Fruit fly (Drosophila melanogaster) whole organism, pupa: ENCODE results near the gene CG3164.

Experiments used
- CG10348 ChIP-seq: fragments of 200-800 bp; sonication (Bioruptor generic); IDR thresholded peaks from 2 replicates; pipeline ENCODE4 v1.3.6; 2022; ENCODE audit warnings: missing biosample characterization, missing genetic modification characterization
- CG12605 ChIP-seq: fragments of 200-800 bp; sonication (Bioruptor generic); IDR thresholded peaks from 2 replicates; pipeline ENCODE4 v1.3.6; 2022; ENCODE audit warnings: missing biosample characterization, missing genetic modification characterization
- CG13204 ChIP-seq: fragments of 200-800 bp; sonication (Bioruptor generic); optimal IDR thresholded peaks from 2 replicates; lab custom pipeline; 2018; ENCODE audit warnings: missing biosample characterization, mild to moderate bottlenecking, missing genetic modification characterization, moderate library complexity
- CG14655 ChIP-seq: fragments of 200-800 bp; sonication (Bioruptor generic); optimal IDR thresholded peaks from 3 replicates; lab custom pipeline; 2017; ENCODE audit warnings: mild to moderate bottlenecking, missing biosample characterization, missing genetic modification reagents, missing genetic modification characterization
- CG15710 ChIP-seq: fragments of 200-800 bp; sonication (Bioruptor generic); optimal IDR thresholded peaks from 2 replicates; lab custom pipeline; 2018; ENCODE audit warnings: missing biosample characterization, mild to moderate bottlenecking, missing genetic modification characterization, moderate library complexity
- CG17806 ChIP-seq: fragments of 200-800 bp; sonication (Bioruptor generic); optimal IDR thresholded peaks from 2 replicates; lab custom pipeline; 2018; ENCODE audit warnings: missing biosample characterization, mild to moderate bottlenecking, missing genetic modification characterization, moderate library complexity
- CG32121 ChIP-seq: fragments of 200-800 bp; sonication (Bioruptor generic); IDR thresholded peaks from 2 replicates; pipeline ENCODE4 v1.3.6; 2022; ENCODE audit warnings: missing biosample characterization, missing genetic modification characterization
- CG34367 ChIP-seq: fragments of 200-800 bp; sonication (Bioruptor generic); optimal IDR thresholded peaks from 2 replicates; lab custom pipeline; 2018; ENCODE audit warnings: missing biosample characterization, mild to moderate bottlenecking, missing genetic modification characterization
- CG4496 ChIP-seq: fragments of 200-800 bp; sonication (Bioruptor generic); IDR thresholded peaks from 3 replicates; pipeline ENCODE4 v1.3.6; 2022; ENCODE audit warnings: missing biosample characterization, missing genetic modification characterization
- CG8159 ChIP-seq: fragments of 200-800 bp; sonication (Bioruptor generic); optimal IDR thresholded peaks from 3 replicates; lab custom pipeline; 2018; ENCODE audit warnings: missing biosample characterization, mild to moderate bottlenecking, missing genetic modification characterization, moderate library complexity
- CG8301 ChIP-seq: fragments of 200-800 bp; sonication (Bioruptor generic); optimal IDR thresholded peaks from 2 replicates; lab custom pipeline; 2018; ENCODE audit warnings: missing biosample characterization, mild to moderate bottlenecking, missing genetic modification characterization
- CG9948 ChIP-seq: fragments of 200-800 bp; sonication (Bioruptor generic); optimal IDR thresholded peaks from 2 replicates; lab custom pipeline; 2018; ENCODE audit warnings: missing biosample characterization, mild to moderate bottlenecking, missing genetic modification characterization, moderate library complexity
- D1 ChIP-seq: fragments of 200-800 bp; sonication (Bioruptor generic); optimal IDR thresholded peaks from 2 replicates; lab custom pipeline; 2018; ENCODE audit warnings: missing biosample characterization, mild to moderate bottlenecking, missing genetic modification characterization, moderate library complexity
- EcR ChIP-seq: fragments of 200-800 bp; sonication (Bioruptor generic); optimal IDR thresholded peaks from 3 replicates; lab custom pipeline; 2019; ENCODE audit warnings: missing biosample characterization, missing genetic modification characterization, mild to moderate bottlenecking, moderate library complexity, missing genetic modification reagents
- Ets98B ChIP-seq: fragments of 200-800 bp; sonication (Bioruptor generic); IDR thresholded peaks from 2 replicates; pipeline ENCODE4 v1.3.6; 2022; ENCODE audit warnings: missing biosample characterization, missing genetic modification characterization
- Pif1A ChIP-seq: fragments of 200-800 bp; sonication (Bioruptor generic); optimal IDR thresholded peaks from 3 replicates; lab custom pipeline; 2016; ENCODE audit warnings: missing biosample characterization, missing genetic modification characterization
- Pif1B ChIP-seq: fragments of 200-800 bp; sonication (Bioruptor generic); optimal IDR thresholded peaks from 3 replicates; lab custom pipeline; 2016; ENCODE audit warnings: missing biosample characterization, missing genetic modification characterization
- Snoo ChIP-seq: fragments of 200-800 bp; sonication (Bioruptor generic); optimal IDR thresholded peaks from 3 replicates; lab custom pipeline; 2017; ENCODE audit warnings: missing biosample characterization, mild to moderate bottlenecking, missing genetic modification characterization, inconsistent platforms
- fd96Ca ChIP-seq: fragments of 200-800 bp; sonication (Bioruptor generic); IDR thresholded peaks from 3 replicates; pipeline ENCODE4 v1.3.6; 2022; ENCODE audit warnings: missing biosample characterization, missing genetic modification characterization
- gl ChIP-seq: fragments of 200-800 bp; sonication (Bioruptor generic); optimal IDR thresholded peaks from 2 replicates; lab custom pipeline; 2018; ENCODE audit warnings: missing biosample characterization, mild to moderate bottlenecking, missing genetic modification characterization
- rn ChIP-seq: fragments of 200-800 bp; sonication (Bioruptor generic); IDR thresholded peaks from 2 replicates; pipeline ENCODE4 v1.3.6; 2022; ENCODE audit warnings: missing biosample characterization, missing genetic modification characterization

The CG3164 gene

dm6 chr2L:94096-94495, 36.5 kb downstream of the CG3164 start:
- peak; percentile 20; the same call in 1 of the 2 replicates for TF ChIP-seq CG32121 (GFP tag; lab: Robert Waterston, UW)
- no peak for TF ChIP-seq CG13204 (GFP tag; lab: Kevin White, UChicago)
- TF ChIP-seq Ets98B (GFP tag; lab: Robert Waterston, UW) = no peak; the same call in 1 of the 2 replicates

DNA sequence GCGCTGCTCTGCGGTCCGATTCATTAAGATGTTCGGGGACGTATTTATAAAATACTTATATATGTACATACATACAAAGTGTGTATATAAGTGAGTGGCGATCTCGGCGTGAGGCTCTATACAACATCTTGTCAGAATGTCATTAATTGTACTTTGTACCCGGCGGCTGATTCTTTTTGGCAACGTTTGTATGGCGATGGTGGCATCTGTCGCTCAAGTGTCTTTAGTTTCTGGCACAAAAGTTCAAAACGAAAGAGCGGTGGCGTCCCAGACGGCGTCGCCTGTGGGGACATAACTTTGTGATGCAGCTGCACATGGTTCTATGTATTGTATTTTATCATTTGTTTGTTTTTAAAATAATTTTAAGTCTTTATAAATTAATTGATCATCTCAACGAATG, 37.6 kb downstream of the CG3164 start:
- TF ChIP-seq fd96Ca (GFP tag; lab: Robert Waterston, UW) (0 out of 3 replicates have a peak, but pooled peaks have one; percentile 27), CG4496 (GFP tag; lab: Robert Waterston, UW) (no peak), Ets98B (GFP tag; lab: Robert Waterston, UW) (peak; percentile 54; the same call in 1 of the 2 replicates)
- TF ChIP-seq, all 21 proteins: peak for 2

- TF ChIP-seq CG8301 (tag; lab: Kevin White, UChicago) (peak; percentile 86), CG15710 (tag; lab: Kevin White, UChicago) (peak; percentile 90), Snoo (tag; lab: Kevin White, UChicago) (peak; percentile 71), CG4496 (GFP tag; lab: Robert Waterston, UW) (peak; percentile 80), CG12605 (GFP tag; lab: Robert Waterston, UW) (no peak), Pif1B (GFP tag; lab: Kevin White, UChicago) (peak; percentile 87), EcR (GFP tag; lab: Kevin White, UChicago) (peak; percentile 44), CG14655 (GFP tag; lab: Kevin White, UChicago) (peak; percentile 90), gl (tag; lab: Kevin White, UChicago) (peak; percentile 82), Ets98B (GFP tag; lab: Robert Waterston, UW) (peak; percentile 43; the same call in 1 of the 2 replicates), CG34367 (peak; percentile 87), Pif1A (GFP tag; lab: Kevin White, UChicago) (peak; percentile 81), CG10348 (no peak), CG8159 (peak; percentile 87), CG13204 (GFP tag; lab: Kevin White, UChicago) (no peak), CG17806 (peak; percentile 87), fd96Ca (GFP tag; lab: Robert Waterston, UW) (no peak; the same call in 2 of the 3 replicates), rn (GFP tag; lab: Robert Waterston, UW) (no peak), D1 (tag; lab: Kevin White, UChicago) (peak; percentile 57), CG32121 (GFP tag; lab: Robert Waterston, UW) (no peak), CG9948 (tag; lab: Kevin White, UChicago) (peak; percentile 78)
Measured at dm6 chr2L:91830-92229, 38.8 kb downstream of the CG3164 start.

- no peak for TF ChIP-seq EcR (GFP tag; lab: Kevin White, UChicago)
- TF ChIP-seq CG32121 (GFP tag; lab: Robert Waterston, UW) = no peak
- no peak for TF ChIP-seq rn (GFP tag; lab: Robert Waterston, UW)
- TF ChIP-seq fd96Ca (GFP tag; lab: Robert Waterston, UW) = no peak
- TF ChIP-seq D1 (tag; lab: Kevin White, UChicago) = no peak
- TF ChIP-seq CG9948 (tag; lab: Kevin White, UChicago) = no peak
- no peak for TF ChIP-seq CG13204 (GFP tag; lab: Kevin White, UChicago)
- TF ChIP-seq CG17806 = no peak
- TF ChIP-seq CG12605 (GFP tag; lab: Robert Waterston, UW) = no peak
- TF ChIP-seq Snoo (tag; lab: Kevin White, UChicago) = no peak
- TF ChIP-seq Pif1B (GFP tag; lab: Kevin White, UChicago) = no peak
- no peak for TF ChIP-seq Pif1A (GFP tag; lab: Kevin White, UChicago)
Measured at dm6 chr2L:91333-91732, 39.3 kb downstream of the CG3164 start.

- TF ChIP-seq CG9948 (tag; lab: Kevin White, UChicago) = no peak
- no peak for TF ChIP-seq CG4496 (GFP tag; lab: Robert Waterston, UW)
- TF ChIP-seq fd96Ca (GFP tag; lab: Robert Waterston, UW) = no peak
- no peak for TF ChIP-seq CG8301 (tag; lab: Kevin White, UChicago)
- TF ChIP-seq CG12605 (GFP tag; lab: Robert Waterston, UW) = no peak
- no peak for TF ChIP-seq CG8159
- TF ChIP-seq D1 (tag; lab: Kevin White, UChicago) = no peak
- no peak for TF ChIP-seq CG34367
- no peak for TF ChIP-seq CG17806
- TF ChIP-seq Ets98B (GFP tag; lab: Robert Waterston, UW) = no peak
- no peak for TF ChIP-seq CG13204 (GFP tag; lab: Kevin White, UChicago)
- no peak for TF ChIP-seq CG14655 (GFP tag; lab: Kevin White, UChicago)
- no peak for TF ChIP-seq Pif1B (GFP tag; lab: Kevin White, UChicago)
- TF ChIP-seq Pif1A (GFP tag; lab: Kevin White, UChicago) = no peak
- no peak for TF ChIP-seq CG10348
- TF ChIP-seq rn (GFP tag; lab: Robert Waterston, UW) = no peak
- TF ChIP-seq Snoo (tag; lab: Kevin White, UChicago) = no peak
- TF ChIP-seq gl (tag; lab: Kevin White, UChicago) = no peak
- TF ChIP-seq CG32121 (GFP tag; lab: Robert Waterston, UW) = no peak
- TF ChIP-seq, all 21 proteins: peak for 0
Measured at dm6 chr2L:90081-90480, 40.5 kb downstream of the CG3164 start.

- no peak for TF ChIP-seq D1 (tag; lab: Kevin White, UChicago)
- no peak for TF ChIP-seq CG13204 (GFP tag; lab: Kevin White, UChicago)
- TF ChIP-seq CG12605 (GFP tag; lab: Robert Waterston, UW) = no peak
- no peak for TF ChIP-seq CG14655 (GFP tag; lab: Kevin White, UChicago)
- TF ChIP-seq EcR (GFP tag; lab: Kevin White, UChicago) = no peak
- TF ChIP-seq CG8301 (tag; lab: Kevin White, UChicago) = no peak
- no peak for TF ChIP-seq Snoo (tag; lab: Kevin White, UChicago)
- no peak for TF ChIP-seq gl (tag; lab: Kevin White, UChicago)
- no peak for TF ChIP-seq CG34367
- no peak for TF ChIP-seq Pif1B (GFP tag; lab: Kevin White, UChicago)
- TF ChIP-seq Ets98B (GFP tag; lab: Robert Waterston, UW) = no peak
- TF ChIP-seq CG15710 (tag; lab: Kevin White, UChicago) = no peak
- TF ChIP-seq rn (GFP tag; lab: Robert Waterston, UW) = no peak
- TF ChIP-seq CG8159 = no peak
- TF ChIP-seq CG10348 = no peak
Measured at dm6 chr2L:89158-89557, 41.4 kb downstream of the CG3164 start.
